Worm (Caenorhabditis elegans) whole organism, young adult: ENCODE results near the gene C34B4.4.

ENCODE experiments used
- F49E8.2 ChIP-seq: sonication (generic microtip); optimal IDR thresholded peaks from 3 replicates; lab custom pipeline; 2017; ENCODE audit warnings: missing genetic modification characterization, mild to moderate bottlenecking, missing compliant biosample characterization, antibody characterized with exemption, moderate library complexity; ENCODE audit not compliant: insufficient read depth
- K11D2.4 ChIP-seq: fragments of 200-800 bp; sonication (Bioruptor generic); IDR thresholded peaks from 2 replicates; pipeline ENCODE4 v1.3.6; 2022; ENCODE audit warnings: missing genetic modification reagents, missing genetic modification characterization, missing compliant biosample characterization
- K12H6.12 ChIP-seq: fragments of 200-800 bp; sonication (Bioruptor generic); optimal IDR thresholded peaks from 2 replicates; lab custom pipeline; 2018; ENCODE audit warnings: mild to moderate bottlenecking, missing genetic modification characterization, missing compliant biosample characterization
- ccch-3 ChIP-seq: fragments of 200-800 bp; sonication (Bioruptor generic); optimal IDR thresholded peaks from 2 replicates; lab custom pipeline; 2018; ENCODE audit warnings: mild to moderate bottlenecking, missing genetic modification characterization, missing compliant biosample characterization
- nfya-1 ChIP-seq: sonication (generic microtip); optimal IDR thresholded peaks from 2 replicates; lab custom pipeline; 2017; ENCODE audit warnings: antibody characterized with exemption, missing compliant biosample characterization, missing genetic modification characterization, borderline replicate concordance; ENCODE audit not compliant: insufficient read depth
- nhr-27 ChIP-seq: fragments of 200-800 bp; sonication (Bioruptor generic); optimal IDR thresholded peaks from 2 replicates; lab custom pipeline; 2018; ENCODE audit warnings: mild to moderate bottlenecking, missing genetic modification characterization, moderate library complexity, missing compliant biosample characterization
- pbrm-1 ChIP-seq: fragments of 200-800 bp; sonication (Bioruptor generic); IDR thresholded peaks from 2 replicates; pipeline ENCODE4 v1.3.6; 2022; ENCODE audit warnings: missing genetic modification reagents, missing genetic modification characterization, missing compliant biosample characterization
- repo-1 ChIP-seq: sonication (generic microtip); optimal IDR thresholded peaks from 2 replicates; lab custom pipeline; 2017; ENCODE audit warnings: mild to moderate bottlenecking, missing genetic modification characterization, missing compliant biosample characterization
- snpc-4 ChIP-seq, 5 experiments: fragments of 150-350 bp in 1 of 5; sonication (generic microtip) in 4 of 5; optimal IDR thresholded peaks; 2 replicates each; lab custom pipeline; 2014 to 2018; ENCODE audit warnings: missing genetic modification characterization in 5 of 5, missing biosample characterization in 3 of 5, antibody characterized with exemption in 2 of 5, mild to moderate bottlenecking in 2 of 5, missing compliant biosample characterization in 2 of 5, missing genotype in 2 of 5, moderate library complexity in 2 of 5, missing genetic modification reagents in 1 of 5
- somi-1 ChIP-seq: fragments of 200-800 bp; sonication (Bioruptor generic); optimal IDR thresholded peaks from 2 replicates; lab custom pipeline; 2018; ENCODE audit warnings: mild to moderate bottlenecking, missing genetic modification characterization, missing compliant biosample characterization
- unc-130 ChIP-seq: sonication (generic microtip); optimal IDR thresholded peaks from 2 replicates; lab custom pipeline; 2016; ENCODE audit warnings: missing genetic modification reagents, missing genetic modification characterization, missing compliant biosample characterization
- unc-62 ChIP-seq: fragments of 150-350 bp; optimal IDR thresholded peaks from 2 replicates; lab custom pipeline; 2014; ENCODE audit warnings: missing biosample characterization, missing genetic modification reagents, missing genetic modification characterization

DNA sequence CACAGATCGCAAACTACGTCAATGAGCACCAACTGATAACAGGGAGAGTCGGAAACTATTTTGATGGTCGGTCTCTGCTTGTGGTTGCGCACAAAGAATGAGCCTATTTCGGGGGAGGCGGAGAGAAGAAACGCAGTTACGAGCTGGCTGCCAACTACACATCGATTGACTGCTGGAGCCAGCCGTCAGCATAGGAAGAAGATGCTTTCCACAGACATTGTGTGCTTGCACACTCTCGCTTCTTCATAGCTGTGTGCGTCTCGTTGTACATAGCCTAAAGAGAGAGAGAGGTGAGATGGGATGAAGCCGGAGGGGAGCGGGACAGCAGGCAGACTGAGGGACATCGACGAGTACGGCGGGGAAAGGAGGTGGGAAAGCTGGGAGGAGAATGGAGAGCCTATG is 40.2 kb downstream of the C34B4.4 start:
- no peak for TF ChIP-seq nfya-1 (tag; lab: Kevin White, UChicago)
- TF ChIP-seq K11D2.4 (GFP tag; lab: Robert Waterston, UW), result peak; percentile 38; the same call in 1 of the 2 replicates
- TF ChIP-seq snpc-4 (GFP tag; optimal IDR thresholded peaks at IDR 0.05; lab: Kevin White, UChicago), result peak; percentile 39
- peak in 3 of 4 experiments; percentile 31 to 36 (median 33) for TF ChIP-seq snpc-4 (tag; optimal IDR thresholded peaks at IDR 0.05; lab: Kevin White, UChicago)
- TF ChIP-seq unc-62 (GFP tag; lab: Kevin White, UChicago), result no peak
- TF ChIP-seq F49E8.2 (tag; lab: Kevin White, UChicago), result no peak
- TF ChIP-seq nhr-27 (tag; lab: Kevin White, UChicago), result no peak
- no peak for TF ChIP-seq pbrm-1
- TF ChIP-seq repo-1, result no peak
- peak; percentile 45 for TF ChIP-seq somi-1 (GFP tag; lab: Kevin White, UChicago)
- peak; percentile 80 for TF ChIP-seq K12H6.12 (tag; lab: Kevin White, UChicago)
- no peak for TF ChIP-seq unc-130
- no peak for TF ChIP-seq ccch-3 (GFP tag; lab: Kevin White, UChicago)
